Worm (Caenorhabditis elegans) whole organism, late embryonic: ENCODE results near the gene C48B4.12.

Experiments
- C08G9.2 ChIP-seq: sonication (generic microtip); optimal IDR thresholded peaks from 2 replicates; lab custom pipeline; 2016; ENCODE audit warnings: mild to moderate bottlenecking, missing genetic modification characterization, moderate library complexity, missing compliant biosample characterization
- C38D4.7 ChIP-seq: fragments of 200-800 bp; sonication (Bioruptor generic); optimal IDR thresholded peaks from 2 replicates; lab custom pipeline; 2018; ENCODE audit warnings: mild to moderate bottlenecking, missing genetic modification characterization, moderate library complexity, missing compliant biosample characterization
- K09A11.1 ChIP-seq: sonication (generic microtip); optimal IDR thresholded peaks from 2 replicates; lab custom pipeline; 2017; ENCODE audit warnings: antibody characterized with exemption, mild to moderate bottlenecking, missing genetic modification characterization, missing compliant biosample characterization; ENCODE audit not compliant: insufficient read depth
- ahr-1 ChIP-seq: sonication (generic microtip); optimal IDR thresholded peaks from 2 replicates; lab custom pipeline; 2016; ENCODE audit warnings: missing genetic modification characterization, missing compliant biosample characterization
- ama-1 ChIP-seq: fragments of 150-350 bp; optimal IDR thresholded peaks from 2 replicates; lab custom pipeline; 2014
- ceh-14 ChIP-seq: sonication (generic microtip); optimal IDR thresholded peaks from 2 replicates; lab custom pipeline; 2016; ENCODE audit warnings: missing genotype, missing genetic modification characterization, missing compliant biosample characterization
- ceh-18 ChIP-seq: sonication (generic microtip); optimal IDR thresholded peaks from 2 replicates; lab custom pipeline; 2016; ENCODE audit warnings: missing genetic modification characterization, missing compliant biosample characterization
- ceh-19 ChIP-seq: fragments of 200-800 bp; sonication (Bioruptor generic); optimal IDR thresholded peaks from 2 replicates; lab custom pipeline; 2018; ENCODE audit warnings: mild to moderate bottlenecking, missing genetic modification characterization, missing compliant biosample characterization
- ceh-22 ChIP-seq: sonication (generic microtip); optimal IDR thresholded peaks from 2 replicates; lab custom pipeline; 2017; ENCODE audit warnings: missing biosample characterization, missing genetic modification characterization
- ceh-24 ChIP-seq: sonication (generic microtip); optimal IDR thresholded peaks from 2 replicates; lab custom pipeline; 2016; ENCODE audit warnings: mild to moderate bottlenecking, missing genetic modification characterization, missing compliant biosample characterization
- ceh-34 ChIP-seq: sonication (generic microtip); optimal IDR thresholded peaks from 2 replicates; lab custom pipeline; 2016; ENCODE audit warnings: mild to moderate bottlenecking, missing genetic modification characterization, missing compliant biosample characterization
- ceh-45 ChIP-seq: fragments of 200-800 bp; sonication (Bioruptor generic); IDR thresholded peaks from 2 replicates; pipeline ENCODE4 v1.3.6; 2022; ENCODE audit warnings: missing genetic modification reagents, missing genetic modification characterization, missing compliant biosample characterization
- ceh-48 ChIP-seq: sonication (generic microtip); optimal IDR thresholded peaks from 2 replicates; lab custom pipeline; 2016; ENCODE audit warnings: missing genetic modification characterization, inconsistent platforms, missing compliant biosample characterization
- che-1 ChIP-seq: sonication (generic microtip); optimal IDR thresholded peaks from 2 replicates; lab custom pipeline; 2016; ENCODE audit warnings: mild to moderate bottlenecking, missing genetic modification characterization, missing compliant biosample characterization
- dve-1 ChIP-seq: sonication (generic microtip); optimal IDR thresholded peaks from 2 replicates; lab custom pipeline; 2017; ENCODE audit warnings: antibody characterized with exemption, mild to moderate bottlenecking, missing genetic modification characterization, missing compliant biosample characterization
- elt-2 ChIP-seq: sonication (generic microtip); optimal IDR thresholded peaks from 2 replicates; lab custom pipeline; 2016; ENCODE audit warnings: missing genetic modification reagents, missing genetic modification characterization, missing compliant biosample characterization
- elt-4 ChIP-seq: sonication (generic microtip); optimal IDR thresholded peaks from 2 replicates; lab custom pipeline; 2016; ENCODE audit warnings: missing genetic modification characterization, missing compliant biosample characterization
- fax-1 ChIP-seq: sonication (generic microtip); optimal IDR thresholded peaks from 2 replicates; lab custom pipeline; 2016; ENCODE audit warnings: missing genotype, missing genetic modification characterization, missing compliant biosample characterization
- fkh-6 ChIP-seq: sonication (generic microtip); optimal IDR thresholded peaks from 2 replicates; lab custom pipeline; 2016; ENCODE audit warnings: missing genetic modification characterization, missing compliant biosample characterization
- hlh-13 ChIP-seq: fragments of 200-800 bp; sonication (Bioruptor generic); optimal IDR thresholded peaks from 2 replicates; lab custom pipeline; 2018; ENCODE audit warnings: mild to moderate bottlenecking, missing genetic modification characterization, missing compliant biosample characterization
- hlh-15 ChIP-seq: sonication (generic microtip); optimal IDR thresholded peaks from 2 replicates; lab custom pipeline; 2016; ENCODE audit warnings: missing genetic modification characterization, missing compliant biosample characterization
- hlh-30 ChIP-seq: sonication (generic microtip); optimal IDR thresholded peaks from 2 replicates; lab custom pipeline; 2017; ENCODE audit warnings: antibody characterized with exemption, missing genetic modification characterization, missing compliant biosample characterization; ENCODE audit not compliant: insufficient read depth
- hlh-8 ChIP-seq: sonication (generic microtip); optimal IDR thresholded peaks from 2 replicates; lab custom pipeline; 2016; ENCODE audit warnings: missing genotype, missing genetic modification characterization, missing compliant biosample characterization
- mec-3 ChIP-seq: sonication (generic microtip); optimal IDR thresholded peaks from 2 replicates; lab custom pipeline; 2016; ENCODE audit warnings: borderline replicate concordance, missing genetic modification characterization, missing compliant biosample characterization
- nfya-1 ChIP-seq: sonication (generic microtip); optimal IDR thresholded peaks from 2 replicates; lab custom pipeline; 2017; ENCODE audit warnings: missing genetic modification characterization, mild to moderate bottlenecking, missing compliant biosample characterization, antibody characterized with exemption, moderate library complexity
- nhr-11 ChIP-seq: fragments of 150-350 bp; optimal IDR thresholded peaks from 2 replicates; lab custom pipeline; 2014; ENCODE audit warnings: missing biosample characterization, missing genetic modification characterization
- nhr-232 ChIP-seq: sonication (generic microtip); optimal IDR thresholded peaks from 2 replicates; lab custom pipeline; 2016; ENCODE audit warnings: missing genetic modification characterization, missing compliant biosample characterization
- odd-2 ChIP-seq: sonication (generic microtip); optimal IDR thresholded peaks from 2 replicates; lab custom pipeline; 2017; ENCODE audit warnings: antibody characterized with exemption, mild to moderate bottlenecking, missing genetic modification characterization, missing compliant biosample characterization
- pax-1 ChIP-seq: fragments of 150-350 bp; optimal IDR thresholded peaks from 2 replicates; lab custom pipeline; 2014; ENCODE audit warnings: missing biosample characterization, missing genetic modification characterization
- pha-2 ChIP-seq: sonication (generic microtip); optimal IDR thresholded peaks from 2 replicates; lab custom pipeline; 2017; ENCODE audit warnings: mild to moderate bottlenecking, missing genetic modification characterization, missing compliant biosample characterization
- pha-4 ChIP-seq: fragments of 150-350 bp; optimal IDR thresholded peaks from 2 replicates; lab custom pipeline; 2018; ENCODE audit warnings: missing biosample characterization, missing genetic modification reagents, missing genetic modification characterization
- ref-2 ChIP-seq: sonication (generic microtip); optimal IDR thresholded peaks from 2 replicates; lab custom pipeline; 2016; ENCODE audit warnings: missing genetic modification characterization, missing compliant biosample characterization
- sox-4 ChIP-seq: sonication (generic microtip); optimal IDR thresholded peaks from 2 replicates; lab custom pipeline; 2017; ENCODE audit warnings: mild to moderate bottlenecking, missing genetic modification characterization, inconsistent platforms, missing compliant biosample characterization
- tbx-7 ChIP-seq: sonication (generic microtip); optimal IDR thresholded peaks from 2 replicates; lab custom pipeline; 2016; ENCODE audit warnings: missing genotype, missing genetic modification characterization, missing compliant biosample characterization
- ttx-3 ChIP-seq: sonication (generic microtip); optimal IDR thresholded peaks from 2 replicates; lab custom pipeline; 2016; ENCODE audit warnings: missing genetic modification reagents, missing genetic modification characterization, missing compliant biosample characterization
- unc-42 ChIP-seq: sonication (generic microtip); optimal IDR thresholded peaks from 2 replicates; lab custom pipeline; 2016; ENCODE audit warnings: missing genotype, missing genetic modification characterization, missing compliant biosample characterization
- unc-86 ChIP-seq: sonication (generic microtip); optimal IDR thresholded peaks from 2 replicates; lab custom pipeline; 2016; ENCODE audit warnings: missing genetic modification characterization, missing compliant biosample characterization
- zip-5 ChIP-seq: sonication (generic microtip); optimal IDR thresholded peaks from 2 replicates; lab custom pipeline; 2016; ENCODE audit warnings: missing genetic modification characterization, missing compliant biosample characterization

Gene C48B4.12

ce11 chrIII:9620148-9620547 is 23.0 kb downstream of the C48B4.12 start:
- TF ChIP-seq ceh-18 (tag; lab: Kevin White, UChicago): peak; percentile 7
- no peak for TF ChIP-seq ama-1

- TF ChIP-seq elt-2 (tag; lab: Kevin White, UChicago) (peak; percentile 93), ref-2 (tag; lab: Kevin White, UChicago) (no peak)
Observed at ce11 chrIII:9621840-9622525, 24.8 kb downstream of the C48B4.12 start.

DNA sequence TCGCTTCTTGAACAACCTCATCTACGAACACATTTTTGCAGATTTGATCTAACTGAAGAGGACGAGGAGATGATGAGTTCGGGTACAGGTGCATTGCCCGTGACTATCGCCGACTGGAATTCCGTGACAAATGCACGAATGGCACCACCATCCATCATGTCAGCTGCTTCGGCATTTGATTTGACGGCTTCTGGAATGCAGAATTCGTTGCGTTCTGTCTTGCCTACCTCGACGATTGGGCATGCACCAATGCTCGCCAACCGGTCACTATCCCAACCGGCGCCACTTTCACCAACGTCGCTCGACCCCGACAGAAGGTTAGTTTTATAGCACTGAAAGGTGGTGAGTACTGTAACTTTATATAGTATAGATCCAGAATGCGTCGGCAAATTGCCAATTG is 26.3 kb downstream of the C48B4.12 start:
- no peak for TF ChIP-seq zip-5 (tag; lab: Kevin White, UChicago)
- TF ChIP-seq hlh-15 (tag; lab: Kevin White, UChicago): no peak
- no peak for TF ChIP-seq ceh-48
- no peak for TF ChIP-seq nfya-1 (tag; lab: Kevin White, UChicago)
- TF ChIP-seq pax-1 (tag; lab: Kevin White, UChicago): no peak
- TF ChIP-seq dve-1 (tag; lab: Kevin White, UChicago): no peak
- TF ChIP-seq unc-42 (tag; lab: Kevin White, UChicago): no peak
- TF ChIP-seq, all 69 proteins: peak for 0

DNA sequence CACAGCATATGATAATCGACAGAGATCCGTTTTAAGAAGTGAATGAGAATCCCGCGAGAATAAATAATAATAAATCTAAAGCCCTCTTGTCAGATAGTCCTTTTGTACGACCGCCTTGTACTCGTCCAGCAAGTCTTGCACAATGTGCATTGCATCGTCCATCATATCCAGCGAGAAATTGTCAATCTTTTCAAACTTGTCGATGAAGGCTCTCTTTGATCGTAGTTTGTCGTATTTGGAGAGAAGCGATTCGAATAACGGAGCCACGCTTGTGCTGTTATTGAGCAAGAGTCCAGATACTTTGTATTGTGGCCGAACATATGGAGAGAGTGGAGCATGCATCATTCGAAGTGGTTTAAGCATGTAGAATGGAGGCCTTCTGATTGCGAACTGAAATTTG is 29.5 kb downstream of the C48B4.12 start:
- no peak for TF ChIP-seq hlh-15 (tag; lab: Kevin White, UChicago)
- no peak for TF ChIP-seq C38D4.7
- no peak for TF ChIP-seq C08G9.2 (tag; lab: Kevin White, UChicago)
- TF ChIP-seq ceh-22 (tag; lab: Kevin White, UChicago): no peak
- no peak for TF ChIP-seq odd-2 (tag; lab: Kevin White, UChicago)
- TF ChIP-seq ceh-45 (GFP tag; lab: Robert Waterston, UW): no peak
- no peak for TF ChIP-seq nhr-11 (tag; lab: Kevin White, UChicago)
- TF ChIP-seq fkh-6 (tag; lab: Kevin White, UChicago): no peak
- TF ChIP-seq hlh-13 (GFP tag; lab: Kevin White, UChicago): no peak
- no peak for TF ChIP-seq elt-2 (tag; lab: Kevin White, UChicago)
- no peak for TF ChIP-seq hlh-8 (tag; lab: Kevin White, UChicago)
- no peak for TF ChIP-seq ttx-3 (tag; lab: Kevin White, UChicago)
- TF ChIP-seq fax-1 (tag; lab: Kevin White, UChicago): no peak
- no peak for TF ChIP-seq pha-2 (tag; lab: Kevin White, UChicago)
- no peak for TF ChIP-seq pha-4 (tag; lab: Kevin White, UChicago)
- no peak for TF ChIP-seq zip-5 (tag; lab: Kevin White, UChicago)

DNA sequence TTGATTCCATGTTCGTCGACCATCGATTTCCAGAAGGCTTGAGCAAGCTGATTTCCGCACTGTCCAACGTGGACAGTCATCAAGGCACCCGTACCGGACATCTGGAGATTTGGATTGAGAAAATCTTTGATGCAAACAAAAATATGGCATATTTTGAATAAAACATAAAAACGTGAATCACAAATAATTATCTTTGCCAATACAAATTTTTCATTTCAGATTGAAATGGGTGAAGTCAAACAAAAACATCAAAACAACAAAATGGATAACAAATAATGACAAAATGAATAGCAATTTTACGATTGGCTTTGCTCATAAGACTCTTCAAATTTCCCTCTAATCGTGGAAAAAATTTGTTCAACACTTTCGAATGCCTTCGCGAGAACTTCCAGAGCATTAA is 31.9 kb downstream of the C48B4.12 start, which contains the start of gene tbg-1:
TSS of gene tbg-1 (minus strand) at position 101 of the 400 bp plus-strand sequence.
- TF ChIP-seq ceh-24 (tag; lab: Kevin White, UChicago) (no peak), ceh-14 (tag; lab: Kevin White, UChicago) (no peak), pha-2 (tag; lab: Kevin White, UChicago) (no peak), che-1 (tag; lab: Kevin White, UChicago) (no peak), sox-4 (tag; lab: Kevin White, UChicago) (no peak), ceh-48 (no peak), ahr-1 (tag; lab: Kevin White, UChicago) (no peak), elt-4 (tag; lab: Kevin White, UChicago) (no peak), nfya-1 (tag; lab: Kevin White, UChicago) (no peak), hlh-30 (no peak), unc-86 (tag; lab: Kevin White, UChicago) (no peak), tbx-7 (tag; lab: Kevin White, UChicago) (no peak), ceh-22 (tag; lab: Kevin White, UChicago) (no peak), nhr-232 (tag; lab: Kevin White, UChicago) (no peak), K09A11.1 (no peak), ceh-19 (no peak), ceh-34 (no peak), mec-3 (tag; lab: Kevin White, UChicago) (no peak)
